Worm (Caenorhabditis elegans): Measurements from ENCODE around the gene F19G12.11.

DNA sequence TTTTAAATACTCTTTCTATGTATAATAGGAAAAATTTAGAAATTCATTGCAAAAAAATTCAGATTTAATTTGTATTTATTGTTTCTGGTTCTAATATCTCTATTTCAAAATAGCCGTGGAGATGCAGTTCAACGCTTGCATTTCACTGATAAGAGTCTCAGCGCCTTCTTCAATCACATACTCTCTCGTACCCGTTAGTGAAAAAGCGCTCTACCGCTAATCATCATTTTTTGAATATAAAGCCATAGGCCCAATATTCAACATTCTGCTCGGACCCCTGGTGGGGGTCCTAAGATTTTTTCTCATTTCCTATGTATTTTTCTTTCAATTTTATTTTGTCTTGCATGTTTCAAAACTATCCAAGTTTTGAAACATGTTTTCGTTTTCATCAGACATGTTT, 5.8 kb downstream of the F19G12.11 start:
- TF ChIP-seq tab-1 (GFP tag; IDR thresholded peaks at IDR 0.05) (no peak), klf-2 (GFP tag; conservative IDR thresholded peaks at IDR 0.05) (no peak), flt-1 (GFP tag; IDR thresholded peaks at IDR 0.05) (no peak)
